Fruit fly (Drosophila melanogaster): Measurements from ENCODE around the gene CG3734.

The CG3734 gene

dm6 chr3R:19343534-19344325, 43.9 kb upstream of the CG3734 start (continued):
- TF ChIP-seq lov (optimal IDR thresholded peaks at IDR 0.05) (no peak), lov (GFP tag; IDR thresholded peaks at IDR 0.05) (no peak), CG4404 (GFP tag; IDR thresholded peaks at IDR 0.05) (peak; percentile 93), sima (GFP tag; optimal IDR thresholded peaks at IDR 0.05) (no peak), CG30020 (tag; optimal IDR thresholded peaks at IDR 0.05) (no peak), kay (GFP tag; optimal IDR thresholded peaks at IDR 0.05) (no peak), unc-4 (GFP tag; IDR thresholded peaks at IDR 0.05; ENCODE audit: partially characterized antibody) (no peak), CG9876 (GFP tag; optimal IDR thresholded peaks at IDR 0.05) (no peak), CG2120 (GFP tag; optimal IDR thresholded peaks at IDR 0.05) (no peak), CG1024 (GFP tag; IDR thresholded peaks at IDR 0.05) (no peak), MTF-1 (GFP tag; optimal IDR thresholded peaks at IDR 0.05; ENCODE audit: borderline replicate concordance) (no peak), trh (GFP tag; optimal IDR thresholded peaks at IDR 0.05) (no peak), CG13287 (GFP tag; IDR thresholded peaks at IDR 0.05; ENCODE audit: partially characterized antibody) (no peak), CG10979 (tag; optimal IDR thresholded peaks at IDR 0.05) (peak; percentile 49), CG31441 (GFP tag; IDR thresholded peaks at IDR 0.05) (0 out of 2 replicates have a peak, but pooled peaks have one; percentile 14), sens (GFP tag) (peak; percentile 6), phol (tag; optimal IDR thresholded peaks at IDR 0.05) (peak; percentile 12), chm (GFP tag; IDR thresholded peaks at IDR 0.05) (no peak), hkb (optimal IDR thresholded peaks at IDR 0.05) (no peak), hkb (GFP tag; IDR thresholded peaks at IDR 0.05) (no peak), CG17328 (GFP tag; IDR thresholded peaks at IDR 0.05) (no peak), tll (GFP tag; optimal IDR thresholded peaks at IDR 0.05) (peak in 1 of 2 experiments; percentile 5), CG14710 (tag; optimal IDR thresholded peaks at IDR 0.05) (peak; percentile 36), exex (tag; optimal IDR thresholded peaks at IDR 0.05) (no peak), CG12391 (tag; optimal IDR thresholded peaks at IDR 0.05) (peak; percentile 12), YL-1 (GFP tag; optimal IDR thresholded peaks at IDR 0.05) (no peak), gem (tag; optimal IDR thresholded peaks at IDR 0.05) (peak; percentile 34), CG15696 (tag; optimal IDR thresholded peaks at IDR 0.05) (peak; percentile 85), CG18011 (GFP tag; optimal IDR thresholded peaks at IDR 0.05) (no peak), ttk (GFP tag; IDR thresholded peaks at IDR 0.05) (no peak), lola (GFP tag; optimal IDR thresholded peaks at IDR 0.05) (peak in 1 of 3 experiments; percentile 53), pan (optimal IDR thresholded peaks at IDR 0.05) (no peak), pan (GFP tag; optimal IDR thresholded peaks at IDR 0.05 in 1 of 2, IDR thresholded peaks at IDR 0.05 in 1 of 2) (no peak), CG10267 (tag; optimal IDR thresholded peaks at IDR 0.05) (peak; percentile 47), CG32532 (GFP tag; IDR thresholded peaks at IDR 0.05) (no peak), prd (optimal IDR thresholded peaks at IDR 0.05) (no peak), prd (GFP tag; IDR thresholded peaks at IDR 0.05) (peak; percentile 49; the same call in 2 of the 3 replicates), Atf6 (GFP tag; IDR thresholded peaks at IDR 0.05) (no peak), CG17361 (GFP tag; IDR thresholded peaks at IDR 0.05) (peak; percentile 50; the same call in 2 of the 3 replicates), CG8924 (tag; optimal IDR thresholded peaks at IDR 0.05) (peak; percentile 55), Stat92E (GFP tag; optimal IDR thresholded peaks at IDR 0.05) (no peak), CG2712 (tag; optimal IDR thresholded peaks at IDR 0.05) (peak; percentile 59), Xrp1 (GFP tag; IDR thresholded peaks at IDR 0.05) (peak; percentile 39; the same call in 1 of the 2 replicates), Bteb2 (GFP tag; optimal IDR thresholded peaks at IDR 0.05) (no peak), nmo (GFP tag; optimal IDR thresholded peaks at IDR 0.05) (no peak), grau (tag; optimal IDR thresholded peaks at IDR 0.05) (peak; percentile 6)
